Worm (Caenorhabditis elegans): ENCODE results near the gene sdz-8.

Gene sdz-8

ce11 chrV:11531100-11531499, 15.1 kb upstream of the sdz-8 start:
- TF ChIP-seq ceh-6 (GFP tag; optimal IDR thresholded peaks at IDR 0.05), result no peak
- TF ChIP-seq sdc-2 (tag; optimal IDR thresholded peaks at IDR 0.05), result no peak
- no peak for TF ChIP-seq mec-3 (tag; optimal IDR thresholded peaks at IDR 0.05; ENCODE audit: borderline replicate concordance)
- no peak for TF ChIP-seq rnt-1 (tag; optimal IDR thresholded peaks at IDR 0.05)
- no peak for TF ChIP-seq ceh-18 (tag; optimal IDR thresholded peaks at IDR 0.05)
- no peak for TF ChIP-seq pqm-1 (tag; optimal IDR thresholded peaks at IDR 0.05)
- no peak for TF ChIP-seq unc-55 (GFP tag; optimal IDR thresholded peaks at IDR 0.05)

- TF ChIP-seq ceh-18 (tag; optimal IDR thresholded peaks at IDR 0.05), result peak; percentile 6
- TF ChIP-seq eyg-1 (tag; optimal IDR thresholded peaks at IDR 0.05), result no peak
- TF ChIP-seq pat-9 (tag; optimal IDR thresholded peaks at IDR 0.05), result no peak
- TF ChIP-seq pha-4 (tag; optimal IDR thresholded peaks at IDR 0.05), result no peak
- TF ChIP-seq ceh-19 (GFP tag; optimal IDR thresholded peaks at IDR 0.05), result no peak
Observed at ce11 chrV:11529541-11529940, 13.6 kb upstream of the sdz-8 start.

ce11 chrV:11528633-11529327, 12.8 kb upstream of the sdz-8 start:
- peak; percentile 63 for TF ChIP-seq hlh-30 (tag; optimal IDR thresholded peaks at IDR 0.05; ENCODE audit: insufficient read depth)
- TF ChIP-seq hlh-8 (tag; optimal IDR thresholded peaks at IDR 0.05), result peak; percentile 71
- no peak for TF ChIP-seq pha-2 (tag; optimal IDR thresholded peaks at IDR 0.05)
- TF ChIP-seq ref-2 (tag; optimal IDR thresholded peaks at IDR 0.05), result peak; percentile 14
- TF ChIP-seq lim-6 (tag; optimal IDR thresholded peaks at IDR 0.05), result no peak

- no peak for TF ChIP-seq ceh-6 (GFP tag; optimal IDR thresholded peaks at IDR 0.05)
- no peak for TF ChIP-seq pat-9 (tag; optimal IDR thresholded peaks at IDR 0.05)
- no peak for TF ChIP-seq dmd-4 (tag; optimal IDR thresholded peaks at IDR 0.05; ENCODE audit: borderline replicate concordance)
- no peak for TF ChIP-seq sox-2 (GFP tag; IDR thresholded peaks at IDR 0.05)
- TF ChIP-seq zip-5 (tag; optimal IDR thresholded peaks at IDR 0.05), result no peak
- TF ChIP-seq odd-2 (tag; optimal IDR thresholded peaks at IDR 0.05), result no peak
- no peak for TF ChIP-seq ahr-1 (tag; optimal IDR thresholded peaks at IDR 0.05)
- no peak for TF ChIP-seq fkh-10 (GFP tag; optimal IDR thresholded peaks at IDR 0.05)
- TF ChIP-seq ceh-24 (tag; optimal IDR thresholded peaks at IDR 0.05), result no peak
- TF ChIP-seq ceh-2 (tag; optimal IDR thresholded peaks at IDR 0.05), result no peak
- TF ChIP-seq pag-3 (tag; optimal IDR thresholded peaks at IDR 0.05; ENCODE audit: borderline replicate concordance), result no peak
- no peak for TF ChIP-seq nfya-1 (tag; optimal IDR thresholded peaks at IDR 0.05)
- no peak for TF ChIP-seq pax-1 (tag; optimal IDR thresholded peaks at IDR 0.05)
- no peak for TF ChIP-seq madf-2 (tag; optimal IDR thresholded peaks at IDR 0.05)
- TF ChIP-seq C38D4.7 (GFP tag; optimal IDR thresholded peaks at IDR 0.05), result no peak
- TF ChIP-seq pqm-1 (tag; optimal IDR thresholded peaks at IDR 0.05), result no peak
- TF ChIP-seq elt-2 (tag; optimal IDR thresholded peaks at IDR 0.05), result no peak
- no peak for TF ChIP-seq T23F11.4 (GFP tag; optimal IDR thresholded peaks at IDR 0.05)
- no peak for TF ChIP-seq tbx-2 (tag; optimal IDR thresholded peaks at IDR 0.05)
Observed at ce11 chrV:11527531-11527930, 11.5 kb upstream of the sdz-8 start, which contains the start of gene ccch-1. TSS of gene ccch-1 (plus strand) at chrV:11527831.

- TF ChIP-seq nfya-1 (tag; optimal IDR thresholded peaks at IDR 0.05) (no peak), gmeb-2 (tag; optimal IDR thresholded peaks at IDR 0.05) (no peak), hlh-15 (tag; optimal IDR thresholded peaks at IDR 0.05) (no peak), fkh-6 (tag; optimal IDR thresholded peaks at IDR 0.05) (no peak), unc-3 (GFP tag; conservative IDR thresholded peaks at IDR 0.05) (no peak), unc-3 (tag; optimal IDR thresholded peaks at IDR 0.05) (no peak), dve-1 (tag; optimal IDR thresholded peaks at IDR 0.05) (no peak), fax-1 (tag; optimal IDR thresholded peaks at IDR 0.05) (no peak), eyg-1 (tag; optimal IDR thresholded peaks at IDR 0.05) (no peak), ttx-3 (tag; optimal IDR thresholded peaks at IDR 0.05) (no peak)
Observed at ce11 chrV:11526927-11527491, 11.0 kb upstream of the sdz-8 start.
